Worm (Caenorhabditis elegans): ENCODE results near the gene cyp-33E3.

The cyp-33E3 gene

DNA sequence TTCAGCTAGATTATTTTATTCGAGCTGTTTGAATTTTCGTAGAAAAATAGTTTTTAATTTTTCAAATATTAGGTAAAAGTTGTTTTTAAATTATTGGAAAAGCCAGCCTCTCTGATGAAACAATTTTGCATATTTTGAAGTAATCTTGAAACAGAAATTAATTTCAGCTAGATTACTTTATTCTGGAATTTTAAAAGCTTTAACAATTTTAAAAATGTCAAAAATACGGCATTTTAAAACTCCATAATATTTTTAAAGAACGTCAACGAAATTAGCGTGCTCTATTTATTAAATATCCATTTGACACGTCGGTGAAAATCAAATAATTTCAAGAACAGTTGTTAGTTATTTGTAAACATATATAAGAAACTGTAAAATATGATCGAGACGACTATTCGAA is 11.9 kb upstream of the cyp-33E3 start, which contains the start of gene Y59H11AR.10:
Gene Y59H11AR.10, plus strand, starts transcription at position 301 of the 400 bp plus-strand sequence.
- TF ChIP-seq eor-1 (tag; optimal IDR thresholded peaks at IDR 0.05): no peak
- no peak for TF ChIP-seq unc-39 (tag; optimal IDR thresholded peaks at IDR 0.05)
- no peak for TF ChIP-seq ceh-82 (tag; optimal IDR thresholded peaks at IDR 0.05)
- no peak for TF ChIP-seq egl-5 (tag; optimal IDR thresholded peaks at IDR 0.05)
- TF ChIP-seq hmg-11 (tag; optimal IDR thresholded peaks at IDR 0.05): no peak
- no peak for TF ChIP-seq elt-1 (tag; optimal IDR thresholded peaks at IDR 0.05)
- no peak for TF ChIP-seq ama-1 (optimal IDR thresholded peaks at IDR 0.05)
- TF ChIP-seq jun-1 (tag; optimal IDR thresholded peaks at IDR 0.05): no peak
- no peak for TF ChIP-seq ZK546.5 (tag; optimal IDR thresholded peaks at IDR 0.05)
- TF ChIP-seq ztf-11 (tag; optimal IDR thresholded peaks at IDR 0.05): no peak
- no peak for TF ChIP-seq R02D3.7 (tag; optimal IDR thresholded peaks at IDR 0.05)

ce11 chrIV:8605217-8605616 is 9.6 kb upstream of the cyp-33E3 start:
- no peak for TF ChIP-seq nhr-77 (tag; optimal IDR thresholded peaks at IDR 0.05)
- peak; percentile 53 for TF ChIP-seq nhr-11 (tag; optimal IDR thresholded peaks at IDR 0.05)

DNA sequence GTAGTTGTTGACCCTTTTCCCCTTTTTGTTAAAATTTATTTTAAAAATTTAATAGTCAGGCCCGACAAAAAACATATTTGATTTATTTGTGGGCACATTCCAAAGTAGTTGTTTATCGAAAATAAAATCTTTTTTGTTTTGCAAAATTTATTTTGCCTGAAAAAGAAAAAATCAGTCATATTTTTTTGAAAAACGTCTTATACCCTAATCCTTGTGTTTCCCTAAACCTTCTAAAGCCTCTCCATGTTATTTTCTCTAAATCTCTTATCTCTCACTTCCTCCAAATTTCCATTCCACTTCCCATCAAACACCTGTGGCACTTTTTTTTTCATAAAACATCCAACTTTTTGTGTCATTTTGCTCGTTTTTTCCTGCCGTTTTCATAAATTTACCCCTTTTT is 6.6 kb upstream of the cyp-33E3 start:
- TF ChIP-seq elt-1 (tag; optimal IDR thresholded peaks at IDR 0.05) (peak; percentile 63), nhr-76 (tag; optimal IDR thresholded peaks at IDR 0.05) (no peak)

ce11 chrIV:8608934-8609333 is 5.9 kb upstream of the cyp-33E3 start, which contains the start of gene F42A9.6:
Gene F42A9.6 (plus strand): TSS chrIV:8609234.
- no peak for TF ChIP-seq fos-1 (tag; optimal IDR thresholded peaks at IDR 0.05)
- no peak for TF ChIP-seq tbx-2 (tag; optimal IDR thresholded peaks at IDR 0.05)
- no peak for TF ChIP-seq jun-1 (tag; optimal IDR thresholded peaks at IDR 0.05)
- TF ChIP-seq aly-2 (tag; optimal IDR thresholded peaks at IDR 0.05): no peak
- TF ChIP-seq nhr-12 (tag; optimal IDR thresholded peaks at IDR 0.05): no peak
- TF ChIP-seq lin-39 (tag; optimal IDR thresholded peaks at IDR 0.05): no peak
- TF ChIP-seq unc-62 (GFP tag; optimal IDR thresholded peaks at IDR 0.05): no peak
- TF ChIP-seq fkh-2 (tag; optimal IDR thresholded peaks at IDR 0.05): no peak
- no peak for TF ChIP-seq ama-1 (optimal IDR thresholded peaks at IDR 0.05)
- TF ChIP-seq eor-1 (tag; optimal IDR thresholded peaks at IDR 0.05): no peak
- no peak for TF ChIP-seq nhr-23 (tag; optimal IDR thresholded peaks at IDR 0.05)
- TF ChIP-seq snpc-4 (tag; optimal IDR thresholded peaks at IDR 0.05): no peak
- no peak for TF ChIP-seq mdl-1 (tag; optimal IDR thresholded peaks at IDR 0.05)
- no peak for TF ChIP-seq skn-1 (tag; optimal IDR thresholded peaks at IDR 0.05)
- no peak for TF ChIP-seq nhr-25 (tag; optimal IDR thresholded peaks at IDR 0.05)
- no peak for TF ChIP-seq nhr-43 (tag; optimal IDR thresholded peaks at IDR 0.05; ENCODE audit: poor library complexity, severe bottlenecking)
- TF ChIP-seq R02D3.7 (tag; optimal IDR thresholded peaks at IDR 0.05): no peak
- no peak for TF ChIP-seq ceh-16 (tag; optimal IDR thresholded peaks at IDR 0.05)
- no peak for TF ChIP-seq ztf-4 (tag; optimal IDR thresholded peaks at IDR 0.05)

DNA sequence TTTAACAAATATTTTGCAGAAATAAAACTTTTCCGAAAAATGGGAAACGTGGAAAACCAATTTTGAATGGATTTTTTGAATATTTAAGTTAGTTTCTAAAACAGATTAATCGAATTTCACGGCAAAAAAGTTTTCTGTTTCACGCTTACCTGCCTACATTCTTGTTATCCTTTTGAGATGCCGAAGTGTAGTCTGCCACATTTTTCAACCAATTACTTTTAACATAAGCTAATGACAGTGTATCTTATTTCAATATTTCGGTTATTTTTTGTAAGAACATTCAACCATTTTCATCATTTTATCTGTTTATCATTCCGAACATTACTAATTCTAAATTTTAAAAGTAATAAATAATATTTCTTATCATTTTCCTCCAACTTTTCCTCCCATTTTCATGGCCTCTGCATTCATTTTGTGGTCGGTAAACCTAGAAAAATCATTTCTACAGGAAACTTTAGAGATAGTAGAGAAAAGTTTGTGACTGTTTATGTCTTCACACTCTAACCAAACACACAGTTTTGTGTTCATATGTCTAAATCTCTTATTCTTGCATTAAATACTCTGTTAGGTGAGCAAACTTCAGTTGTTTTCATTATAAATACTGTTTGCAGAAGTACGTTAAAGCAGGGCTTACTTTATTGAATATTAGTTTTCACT is 2.8 kb upstream of the cyp-33E3 start, which contains the start of the genes F42A9.17 and cyp-33E2:
Gene F42A9.17, minus strand, starts transcription at position 51 of the 657 bp plus-strand sequence.
Gene cyp-33E2, plus strand, starts transcription at position 449 of the 657 bp plus-strand sequence.
- TF ChIP-seq elt-2 (tag; optimal IDR thresholded peaks at IDR 0.05) (peak; percentile 67), ceh-16 (tag; optimal IDR thresholded peaks at IDR 0.05) (no peak), pha-4 (tag; optimal IDR thresholded peaks at IDR 0.05) (peak; percentile 91), pqm-1 (tag; optimal IDR thresholded peaks at IDR 0.05) (peak; percentile 83)

DNA sequence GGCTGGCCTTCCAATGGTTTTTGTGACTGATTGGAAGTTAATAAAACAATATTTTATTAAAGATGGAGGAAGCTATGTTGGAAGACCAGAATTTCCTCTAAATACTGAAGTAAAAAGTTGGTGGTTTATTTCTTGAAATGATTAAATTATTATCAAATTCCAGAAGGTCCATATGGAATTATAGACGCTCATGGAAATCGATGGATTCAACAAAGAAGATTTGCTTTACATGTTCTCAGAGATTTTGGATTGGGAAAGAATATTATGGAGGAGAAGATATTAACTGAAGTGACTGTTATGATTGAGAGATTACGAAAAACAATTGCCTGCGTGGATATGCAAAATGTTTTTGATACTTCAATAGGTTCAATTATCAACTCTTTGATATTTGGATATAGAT is 519 bp downstream of the cyp-33E3 start:
- TF ChIP-seq sea-2 (GFP tag; optimal IDR thresholded peaks at IDR 0.05) (no peak), fos-1 (tag; optimal IDR thresholded peaks at IDR 0.05) (no peak), lin-15B (tag; optimal IDR thresholded peaks at IDR 0.05) (no peak), nhr-23 (tag; optimal IDR thresholded peaks at IDR 0.05) (no peak), nhr-11 (tag; optimal IDR thresholded peaks at IDR 0.05) (no peak), ceh-9 (tag; optimal IDR thresholded peaks at IDR 0.05) (no peak), pha-4 (tag; optimal IDR thresholded peaks at IDR 0.05) (no peak), tbx-2 (tag; optimal IDR thresholded peaks at IDR 0.05) (no peak), pqm-1 (tag; optimal IDR thresholded peaks at IDR 0.05) (no peak), skn-1 (tag; optimal IDR thresholded peaks at IDR 0.05) (no peak), unc-62 (GFP tag; optimal IDR thresholded peaks at IDR 0.05) (no peak), elt-2 (tag; optimal IDR thresholded peaks at IDR 0.05) (no peak), egl-5 (tag; optimal IDR thresholded peaks at IDR 0.05) (no peak), mdl-1 (tag; optimal IDR thresholded peaks at IDR 0.05) (no peak), fkh-10 (GFP tag; optimal IDR thresholded peaks at IDR 0.05) (no peak), ceh-82 (tag; optimal IDR thresholded peaks at IDR 0.05) (no peak), aly-2 (tag; optimal IDR thresholded peaks at IDR 0.05) (no peak), mml-1 (tag; optimal IDR thresholded peaks at IDR 0.05) (no peak), daf-12 (tag; optimal IDR thresholded peaks at IDR 0.05) (no peak), jun-1 (tag; optimal IDR thresholded peaks at IDR 0.05) (no peak)
